Worm (Caenorhabditis elegans): ENCODE measurements around the gene gspd-1.

gspd-1 gene

DNA sequence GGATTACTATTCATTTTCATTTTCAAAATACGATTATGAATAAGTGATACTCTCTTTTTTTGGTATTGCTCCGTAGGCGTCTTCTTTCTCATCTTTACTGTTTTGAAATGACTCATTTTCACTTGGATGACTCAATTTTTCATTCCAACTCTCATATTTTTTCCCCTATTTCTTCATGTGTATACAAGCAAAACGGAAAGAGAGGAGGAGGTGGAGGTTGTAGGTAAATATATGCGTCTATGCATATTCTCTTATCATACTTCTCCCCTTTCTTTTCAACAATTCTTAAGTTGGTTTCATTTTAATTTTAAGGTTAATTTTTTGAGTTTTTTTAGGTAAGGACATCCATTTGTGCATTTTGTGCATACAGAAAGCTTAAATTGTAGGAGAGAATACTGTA lies 31.1 kb upstream of the gspd-1 start:
- TF ChIP-seq bed-3 (GFP tag; optimal IDR thresholded peaks at IDR 0.05) = no peak
- TF ChIP-seq sem-2 (GFP tag; optimal IDR thresholded peaks at IDR 0.05) = no peak
- no peak for TF ChIP-seq tbx-8 (GFP tag; optimal IDR thresholded peaks at IDR 0.05)
- no peak for TF ChIP-seq hlh-1 (tag; optimal IDR thresholded peaks at IDR 0.05)
- TF ChIP-seq ceh-39 (tag; optimal IDR thresholded peaks at IDR 0.05) = no peak
- no peak for TF ChIP-seq snpc-4 (tag; optimal IDR thresholded peaks at IDR 0.05)
- TF ChIP-seq cnd-1 (tag; optimal IDR thresholded peaks at IDR 0.05) = no peak

- TF ChIP-seq nhr-12 (tag; optimal IDR thresholded peaks at IDR 0.05) = no peak
- no peak for TF ChIP-seq nhr-237 (tag; optimal IDR thresholded peaks at IDR 0.05)
- TF ChIP-seq lin-13 (tag; optimal IDR thresholded peaks at IDR 0.05) = no peak
- no peak for TF ChIP-seq drap-1 (GFP tag; optimal IDR thresholded peaks at IDR 0.05)
- no peak for TF ChIP-seq nhr-2 (tag; optimal IDR thresholded peaks at IDR 0.05)
- no peak for TF ChIP-seq ceh-39 (tag; optimal IDR thresholded peaks at IDR 0.05)
- TF ChIP-seq ztf-11 (tag; optimal IDR thresholded peaks at IDR 0.05) = no peak
- no peak for TF ChIP-seq bed-3 (GFP tag; optimal IDR thresholded peaks at IDR 0.05)
- no peak for TF ChIP-seq nhr-76 (tag; optimal IDR thresholded peaks at IDR 0.05)
- no peak for TF ChIP-seq ceh-43 (GFP tag; optimal IDR thresholded peaks at IDR 0.05)
- no peak for TF ChIP-seq lsy-2 (tag; optimal IDR thresholded peaks at IDR 0.05)
- TF ChIP-seq flh-1 (GFP tag; optimal IDR thresholded peaks at IDR 0.05) = no peak
Observed at ce11 chrIV:11287511-11287910, 29.7 kb upstream of the gspd-1 start, which contains the start of gene F54D1.6. Gene F54D1.6, plus strand, starts transcription at chrIV:11287811.

ce11 chrIV:11288965-11289364 lies 28.3 kb upstream of the gspd-1 start:
- no peak for TF ChIP-seq mab-5 (tag; optimal IDR thresholded peaks at IDR 0.05)
- TF ChIP-seq nhr-28 (tag; optimal IDR thresholded peaks at IDR 0.05) = no peak
- no peak for TF ChIP-seq cnd-1 (tag; optimal IDR thresholded peaks at IDR 0.05)
- TF ChIP-seq sptf-1 (tag; optimal IDR thresholded peaks at IDR 0.05) = no peak
- TF ChIP-seq lin-13 (tag; optimal IDR thresholded peaks at IDR 0.05) = no peak
- TF ChIP-seq M03D4.4 (tag; optimal IDR thresholded peaks at IDR 0.05) = no peak
- no peak for TF ChIP-seq mep-1 (tag; optimal IDR thresholded peaks at IDR 0.05)
- no peak for TF ChIP-seq blmp-1 (tag; optimal IDR thresholded peaks at IDR 0.05)
- TF ChIP-seq ceh-39 (tag; optimal IDR thresholded peaks at IDR 0.05) = no peak

ce11 chrIV:11296787-11297186 lies 20.4 kb upstream of the gspd-1 start, which contains the start of gene mttu-1:
Gene mttu-1, minus strand, starts transcription at chrIV:11296887.
- TF ChIP-seq nhr-2 (tag; optimal IDR thresholded peaks at IDR 0.05) (no peak), M03D4.4 (tag; optimal IDR thresholded peaks at IDR 0.05) (no peak), ham-2 (GFP tag; optimal IDR thresholded peaks at IDR 0.05) (no peak)

DNA sequence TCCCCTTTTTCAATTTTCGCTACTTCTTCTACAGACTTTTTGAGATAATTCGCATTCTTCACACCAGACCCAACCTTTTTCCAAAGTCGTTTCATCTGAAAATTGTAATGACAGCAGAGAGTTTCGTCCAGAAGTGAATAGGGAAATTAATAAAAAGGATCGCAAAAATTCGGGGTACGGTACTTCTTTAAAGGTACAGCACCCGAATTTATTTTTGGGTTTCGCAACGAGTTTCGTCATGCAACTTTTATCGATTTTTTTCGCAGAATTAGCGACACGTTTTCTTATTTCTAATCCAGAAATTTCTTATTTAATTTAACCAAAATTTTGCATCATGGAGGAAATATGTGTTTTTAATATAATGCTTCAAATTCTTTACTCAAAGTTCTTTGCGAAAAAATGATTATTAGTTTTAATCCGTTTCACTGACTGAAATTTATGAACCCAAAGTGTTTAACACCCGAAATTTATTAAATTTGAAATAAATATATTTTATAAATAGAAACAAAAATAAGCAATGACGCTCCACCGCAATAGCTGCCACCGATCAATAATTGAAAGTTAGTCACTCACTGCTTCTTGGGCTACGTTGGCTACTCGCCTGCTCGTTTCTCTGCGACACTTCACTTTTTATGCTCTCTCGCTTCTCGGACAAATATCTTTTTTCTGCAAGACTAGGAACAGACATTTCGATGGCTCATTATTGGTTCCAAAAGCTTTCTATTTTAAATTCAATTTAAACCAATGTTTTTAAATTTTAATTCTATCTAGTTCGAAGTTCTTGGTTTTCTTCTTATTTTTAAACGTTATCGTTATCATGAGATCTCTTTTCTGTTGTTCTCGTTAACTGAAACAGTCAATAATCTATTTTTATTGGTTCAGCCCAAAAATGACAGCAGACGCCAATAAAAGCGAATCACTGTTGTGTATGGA lies 18.8 kb upstream of the gspd-1 start, which contains the start of the genes B0035.15 and dnj-1:
B0035.15 (minus strand) TSS at position 99 of the 933 bp plus-strand sequence.
dnj-1 (plus strand) TSS at position 883 of the 933 bp plus-strand sequence.
- TF ChIP-seq ces-1 (GFP tag; optimal IDR thresholded peaks at IDR 0.05) (peak; percentile 85), mep-1 (tag; optimal IDR thresholded peaks at IDR 0.05) (no peak), lin-32 (GFP tag; optimal IDR thresholded peaks at IDR 0.05) (no peak), ham-2 (GFP tag; optimal IDR thresholded peaks at IDR 0.05) (peak; percentile 67), lsy-2 (tag; optimal IDR thresholded peaks at IDR 0.05) (peak; percentile 11), blmp-1 (tag; optimal IDR thresholded peaks at IDR 0.05) (peak; percentile 6)

DNA sequence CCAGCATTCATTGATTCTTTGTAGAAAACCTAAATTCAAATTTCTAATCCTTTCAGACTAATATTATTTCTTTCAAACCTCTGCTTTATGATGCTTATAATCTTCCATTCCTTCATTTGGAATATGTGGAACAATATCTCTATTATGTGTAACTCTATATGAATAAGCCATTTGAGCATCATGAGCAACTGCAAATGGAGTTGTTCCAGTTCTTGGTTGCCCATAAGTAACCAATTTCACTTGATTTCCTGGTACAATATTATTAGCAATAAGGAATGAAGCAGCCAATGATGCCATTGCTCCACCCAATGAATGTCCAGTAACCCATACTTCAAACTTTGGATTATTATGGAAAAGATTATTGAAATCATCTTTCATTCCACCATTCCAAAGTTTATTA lies 12.2 kb upstream of the gspd-1 start:
- TF ChIP-seq ceh-83 (GFP tag; optimal IDR thresholded peaks at IDR 0.05) = no peak
- no peak for TF ChIP-seq elt-1 (tag; optimal IDR thresholded peaks at IDR 0.05; ENCODE audit: borderline replicate concordance, insufficient read depth)
- no peak for TF ChIP-seq ham-2 (GFP tag; optimal IDR thresholded peaks at IDR 0.05)
- no peak for TF ChIP-seq ceh-39 (tag; optimal IDR thresholded peaks at IDR 0.05)
- TF ChIP-seq unc-120 (tag; optimal IDR thresholded peaks at IDR 0.05; ENCODE audit: poor library complexity, severe bottlenecking) = no peak
- TF ChIP-seq pha-4 (tag; optimal IDR thresholded peaks at IDR 0.05) = no peak
- no peak for TF ChIP-seq ztf-11 (tag; optimal IDR thresholded peaks at IDR 0.05)
- no peak for TF ChIP-seq elt-3 (tag; optimal IDR thresholded peaks at IDR 0.05)
- no peak for TF ChIP-seq snpc-4 (tag; optimal IDR thresholded peaks at IDR 0.05)
- no peak for TF ChIP-seq nhr-76 (tag; optimal IDR thresholded peaks at IDR 0.05)
- TF ChIP-seq bed-3 (GFP tag; optimal IDR thresholded peaks at IDR 0.05) = no peak
- no peak for TF ChIP-seq nhr-28 (tag; optimal IDR thresholded peaks at IDR 0.05)
- no peak for TF ChIP-seq unc-39 (tag; optimal IDR thresholded peaks at IDR 0.05)
